Worm (Caenorhabditis elegans) whole organism, early embryonic: ENCODE results near the gene C05B5.8.

Experiments
- ceh-36 ChIP-seq: sonication (generic microtip); optimal IDR thresholded peaks from 2 replicates; lab custom pipeline; 2016; ENCODE audit warnings: missing genetic modification characterization, inconsistent platforms, missing compliant biosample characterization
- ets-7 ChIP-seq: sonication (generic microtip); optimal IDR thresholded peaks from 2 replicates; lab custom pipeline; 2016; ENCODE audit warnings: missing genotype, missing genetic modification characterization, missing compliant biosample characterization
- hmg-4 ChIP-seq: fragments of 200-800 bp; sonication (Bioruptor generic); optimal IDR thresholded peaks from 2 replicates; lab custom pipeline; 2018; ENCODE audit warnings: mild to moderate bottlenecking, missing genetic modification characterization, missing compliant biosample characterization

ce11 chrIII:9985542-9985941 is 21.0 kb downstream of the C05B5.8 start:
- TF ChIP-seq ceh-36 (tag; lab: Kevin White, UChicago) (no peak), ets-7 (no peak), hmg-4 (no peak)
